Fruit fly (Drosophila melanogaster): ENCODE results near the gene CG31388.

DNA sequence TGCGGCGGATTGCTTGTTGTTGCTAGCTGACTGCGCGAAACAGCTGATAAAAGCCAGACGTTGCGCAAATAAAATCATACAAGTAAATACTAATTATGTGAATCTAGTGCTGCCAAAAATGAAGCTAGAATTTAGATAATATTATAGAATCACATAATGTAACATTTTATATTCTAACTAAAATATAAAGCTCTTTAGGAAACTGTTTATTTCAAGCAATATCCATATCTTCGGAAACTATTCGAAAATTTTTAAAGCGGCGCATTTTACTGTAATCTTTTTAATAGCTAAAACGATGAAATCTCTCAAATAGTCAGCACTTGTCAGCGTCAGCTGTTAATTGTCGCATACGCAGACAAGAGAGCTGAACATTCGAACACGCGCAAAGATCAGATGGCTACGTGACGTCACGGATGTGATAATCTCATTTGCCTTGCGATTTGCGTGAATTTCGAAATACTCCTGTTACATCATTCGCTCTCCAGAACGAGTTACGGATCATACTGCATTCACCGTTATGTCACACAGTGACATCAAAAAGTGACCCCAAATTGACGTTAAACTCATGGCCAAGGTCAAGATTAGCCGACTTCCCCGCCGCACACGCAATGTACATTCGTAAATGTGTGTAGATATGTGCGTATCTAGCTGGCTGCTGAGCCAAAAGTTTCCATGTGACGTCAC, 5.6 kb downstream of the CG31388 start:
- no peak for TF ChIP-seq rn (GFP tag; IDR thresholded peaks at IDR 0.05)
- TF ChIP-seq Pif1B (GFP tag; optimal IDR thresholded peaks at IDR 0.05): no peak
